Worm (Caenorhabditis elegans): ENCODE results near the gene ctns-1.
A peak's percentile ranks its signal among the peaks of the same experiment; 100 is the strongest.

The ctns-1 gene

DNA sequence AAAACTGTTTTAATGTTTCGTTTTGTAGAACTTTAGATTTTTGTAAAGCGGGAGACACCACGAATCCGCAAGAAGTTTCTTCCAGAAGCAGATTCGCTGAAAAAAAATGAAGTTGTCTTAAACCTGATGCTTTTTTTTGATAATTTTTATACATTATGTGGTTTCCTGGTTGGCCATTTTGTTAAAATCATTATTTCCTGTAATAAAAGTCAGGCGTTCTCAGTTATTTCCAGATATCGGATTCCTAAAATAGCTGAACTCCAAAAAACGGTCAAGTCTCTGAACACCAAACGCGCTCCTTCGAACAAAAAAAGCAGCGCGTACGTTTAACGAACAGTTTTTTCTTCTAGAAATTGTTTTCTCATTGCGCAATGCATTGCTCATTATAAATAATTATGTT lies 661 bp upstream of the ctns-1 start:
- TF ChIP-seq unc-86 (tag; optimal IDR thresholded peaks at IDR 0.05) (no peak), lin-39 (tag; optimal IDR thresholded peaks at IDR 0.05) (no peak), nhr-76 (tag; optimal IDR thresholded peaks at IDR 0.05) (no peak), fkh-10 (GFP tag; optimal IDR thresholded peaks at IDR 0.05) (no peak), mep-1 (tag; optimal IDR thresholded peaks at IDR 0.05) (no peak), nhr-90 (tag; optimal IDR thresholded peaks at IDR 0.05; ENCODE audit: poor library complexity) (no peak), dpl-1 (GFP tag; optimal IDR thresholded peaks at IDR 0.05) (peak; percentile 47 to 70 (median 65)), ceh-88 (GFP tag; IDR thresholded peaks at IDR 0.05) (no peak), lin-14 (GFP tag; optimal IDR thresholded peaks at IDR 0.05) (peak; percentile 46), tlp-1 (tag; optimal IDR thresholded peaks at IDR 0.05) (no peak), grh-1 (GFP tag; IDR thresholded peaks at IDR 0.05) (no peak), C16A3.4 (tag; optimal IDR thresholded peaks at IDR 0.05) (no peak), elt-3 (tag; optimal IDR thresholded peaks at IDR 0.05) (no peak), lsy-2 (tag; optimal IDR thresholded peaks at IDR 0.05) (peak; percentile 15 to 88), ceh-8 (GFP tag; optimal IDR thresholded peaks at IDR 0.05) (no peak), fos-1 (tag; optimal IDR thresholded peaks at IDR 0.05) (no peak), alr-1 (tag; optimal IDR thresholded peaks at IDR 0.05; ENCODE audit: borderline replicate concordance) (no peak), ces-1 (GFP tag; optimal IDR thresholded peaks at IDR 0.05) (no peak), nhr-71 (tag; optimal IDR thresholded peaks at IDR 0.05) (peak; percentile 54), jun-1 (tag; optimal IDR thresholded peaks at IDR 0.05) (no peak), zip-4 (GFP tag; optimal IDR thresholded peaks at IDR 0.05) (no peak), ceh-82 (tag; optimal IDR thresholded peaks at IDR 0.05) (no peak), lin-35 (GFP tag; optimal IDR thresholded peaks at IDR 0.05) (peak; percentile 39 to 85), nhr-237 (tag; optimal IDR thresholded peaks at IDR 0.05) (peak; percentile 35), aha-1 (tag; optimal IDR thresholded peaks at IDR 0.05) (no peak), pqm-1 (tag; optimal IDR thresholded peaks at IDR 0.05) (no peak), rnt-1 (tag; optimal IDR thresholded peaks at IDR 0.05) (no peak), elt-2 (tag; optimal IDR thresholded peaks at IDR 0.05) (no peak), fkh-4 (tag; optimal IDR thresholded peaks at IDR 0.05; ENCODE audit: borderline replicate concordance) (no peak), tbx-2 (tag; optimal IDR thresholded peaks at IDR 0.05) (no peak), hpl-2 (GFP tag; optimal IDR thresholded peaks at IDR 0.05) (no peak), nhr-77 (tag; optimal IDR thresholded peaks at IDR 0.05) (peak; percentile 37), snpc-4 (tag; optimal IDR thresholded peaks at IDR 0.05) (no peak), nhr-84 (tag; optimal IDR thresholded peaks at IDR 0.05) (no peak), dsc-1 (tag; optimal IDR thresholded peaks at IDR 0.05) (peak; percentile 7), ztf-11 (tag; optimal IDR thresholded peaks at IDR 0.05) (no peak), sptf-1 (tag; optimal IDR thresholded peaks at IDR 0.05) (no peak), efl-3 (GFP tag; optimal IDR thresholded peaks at IDR 0.05) (no peak), mef-2 (tag; optimal IDR thresholded peaks at IDR 0.05) (no peak), hlh-17 (GFP tag; optimal IDR thresholded peaks at IDR 0.05; ENCODE audit: borderline replicate concordance) (no peak), pax-3 (tag; optimal IDR thresholded peaks at IDR 0.05) (peak; percentile 37), skn-1 (tag; optimal IDR thresholded peaks at IDR 0.05) (peak; percentile 33), snu-23 (GFP tag; optimal IDR thresholded peaks at IDR 0.05) (peak; percentile 42), sox-4 (tag; optimal IDR thresholded peaks at IDR 0.05) (no peak), ceh-63 (GFP tag; optimal IDR thresholded peaks at IDR 0.05) (no peak), F16B12.6 (tag; optimal IDR thresholded peaks at IDR 0.05) (peak; percentile 24), lin-13 (GFP tag; optimal IDR thresholded peaks at IDR 0.05) (peak; percentile 34), nhr-28 (tag; optimal IDR thresholded peaks at IDR 0.05) (no peak), nhr-19 (GFP tag; conservative IDR thresholded peaks at IDR 0.05) (no peak), ceh-90 (tag; optimal IDR thresholded peaks at IDR 0.05) (no peak), unc-130 (tag; optimal IDR thresholded peaks at IDR 0.05) (no peak), nhr-20 (tag; optimal IDR thresholded peaks at IDR 0.05) (peak; percentile 24), efl-1 (optimal IDR thresholded peaks at IDR 0.05) (peak; percentile 65 to 73), efl-1 (GFP tag; optimal IDR thresholded peaks at IDR 0.05 in 1 of 2) (peak; percentile 65 to 97)
